Fruit fly (Drosophila melanogaster) Kc167 (cell line): Measurements from ENCODE around the gene rgn.

Experiments
- Myc ChIP-seq: fragments of >200 bp; optimal IDR thresholded peaks from 2 replicates; lab custom pipeline; 2017; ENCODE audit warnings: missing external identifiers
- Sin3A ChIP-seq: fragments of >200 bp; optimal IDR thresholded peaks from 2 replicates; lab custom pipeline; 2018; ENCODE audit warnings: missing external identifiers
- h ChIP-seq: fragments of >200 bp; optimal IDR thresholded peaks from 3 replicates; lab custom pipeline; 2018; ENCODE audit warnings: missing external identifiers
- insv ChIP-seq: fragments of >200 bp; optimal IDR thresholded peaks from 3 replicates; lab custom pipeline; 2018; ENCODE audit warnings: missing external identifiers
- psq ChIP-seq: fragments of >200 bp; optimal IDR thresholded peaks from 2 replicates; lab custom pipeline; 2017; ENCODE audit warnings: missing external identifiers
- ttk ChIP-seq: sonication (Bioruptor generic); optimal IDR thresholded peaks from 2 replicates; lab custom pipeline; 2017; ENCODE audit warnings: missing external identifiers

DNA sequence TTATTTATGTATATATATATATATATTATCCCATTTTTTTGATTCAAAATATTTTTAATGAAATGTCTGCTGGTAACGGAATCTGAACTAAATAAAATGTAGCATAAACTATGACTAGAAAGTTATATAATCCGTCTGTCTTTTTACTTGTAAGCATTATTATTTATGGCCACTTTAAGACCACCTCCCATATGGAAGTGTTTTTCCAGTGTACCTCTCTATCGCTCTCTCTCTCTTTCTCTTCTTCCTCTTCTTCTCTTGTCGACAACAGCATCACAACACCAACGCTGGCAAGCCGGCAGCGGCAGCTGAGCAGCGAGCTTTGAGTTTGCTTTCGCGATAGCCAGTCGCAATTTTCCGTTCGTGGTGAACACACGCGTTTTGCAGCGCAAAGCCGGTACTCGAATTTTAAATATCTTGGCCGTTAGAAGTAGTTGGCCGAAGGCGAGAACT lies at the start of gene rgn:
- TF ChIP-seq psq = no peak
- TF ChIP-seq Myc = no peak
- TF ChIP-seq h (lab: Kevin White, UChicago) = no peak
- no peak for TF ChIP-seq ttk (lab: Kevin White, UChicago)
- no peak for TF ChIP-seq Sin3A (lab: Kevin White, UChicago)
- TF ChIP-seq insv (lab: Kevin White, UChicago) = no peak
